Worm (Caenorhabditis elegans) whole organism, L4 larva: ENCODE data around the gene ndub-3.

ENCODE experiments used
- ceh-32 ChIP-seq: sonication (generic microtip); optimal IDR thresholded peaks from 2 replicates; lab custom pipeline; 2016; ENCODE audit warnings: mild to moderate bottlenecking, missing genetic modification characterization, missing compliant biosample characterization; ENCODE audit not compliant: poor library complexity
- daf-12 ChIP-seq: fragments of 150-350 bp; optimal IDR thresholded peaks from 2 replicates; lab custom pipeline; 2014; ENCODE audit warnings: missing biosample characterization, missing genetic modification reagents, missing genetic modification characterization
- duxl-1 ChIP-seq: sonication (generic microtip); optimal IDR thresholded peaks from 2 replicates; lab custom pipeline; 2016; ENCODE audit warnings: mild to moderate bottlenecking, missing genetic modification characterization, moderate library complexity, missing compliant biosample characterization; ENCODE audit not compliant: poor library complexity
- egl-27 ChIP-seq: sonication (generic microtip); optimal IDR thresholded peaks from 3 replicates; lab custom pipeline; 2017; ENCODE audit warnings: missing biosample characterization, missing genetic modification reagents, missing genetic modification characterization
- hif-1 ChIP-seq, 2 experiments: sonication (generic microtip); optimal IDR thresholded peaks; 2 replicates each; lab custom pipeline; 2016 to 2017; ENCODE audit warnings: missing compliant biosample characterization in 2 of 2, missing genetic modification characterization in 2 of 2, missing genetic modification reagents in 2 of 2, missing genotype in 2 of 2, mild to moderate bottlenecking in 1 of 2
- hlh-30 ChIP-seq: sonication (generic microtip); optimal IDR thresholded peaks from 2 replicates; lab custom pipeline; 2017; ENCODE audit warnings: antibody characterized with exemption, mild to moderate bottlenecking, missing genetic modification characterization, missing compliant biosample characterization; ENCODE audit not compliant: insufficient read depth
- lsy-2 ChIP-seq, 2 experiments: fragments of 150-350 bp in 1 of 2; sonication (generic microtip) in 1 of 2; optimal IDR thresholded peaks; 2 replicates each; lab custom pipeline; 2014 to 2017; ENCODE audit warnings: missing biosample characterization in 2 of 2, missing genetic modification characterization in 2 of 2
- nhr-237 ChIP-seq: sonication (generic microtip); optimal IDR thresholded peaks from 2 replicates; lab custom pipeline; 2017; ENCODE audit warnings: missing biosample characterization, missing genetic modification characterization
- pha-4 ChIP-seq, 2 experiments: fragments of 150-350 bp in 1 of 2; fragments of 200-800 bp in 1 of 2; sonication (Bioruptor generic) in 1 of 2; IDR thresholded peaks in 1 of 2; optimal IDR thresholded peaks in 1 of 2; 2 replicates each; pipeline versions ENCODE4 v1.3.6 to Lab custom; 2014 to 2022; ENCODE audit warnings: missing genetic modification characterization in 2 of 2, missing genetic modification reagents in 2 of 2, missing biosample characterization in 1 of 2, missing compliant biosample characterization in 1 of 2
- skn-1 ChIP-seq: fragments of 150-350 bp; optimal IDR thresholded peaks from 2 replicates; lab custom pipeline; 2014; ENCODE audit warnings: missing biosample characterization, missing genetic modification characterization
- snpc-1.2 ChIP-seq: fragments of 200-800 bp; sonication (Bioruptor generic); IDR thresholded peaks from 2 replicates; pipeline ENCODE4 v1.3.6; 2022; ENCODE audit warnings: missing genetic modification reagents, missing genetic modification characterization, missing compliant biosample characterization
- snpc-4 ChIP-seq: fragments of 150-350 bp; optimal IDR thresholded peaks from 2 replicates; lab custom pipeline; 2014; ENCODE audit warnings: missing biosample characterization, missing genetic modification characterization
- unc-62 ChIP-seq, 3 experiments: fragments of 150-350 bp in 1 of 3; sonication (generic microtip); optimal IDR thresholded peaks in 2 of 3; peaks in 1 of 3; 1 replicate in 1 of 3; 2 replicates in 2 of 3; lab custom pipeline; 2014 to 2017; ENCODE audit warnings: missing biosample characterization in 3 of 3, missing genetic modification characterization in 3 of 3, missing genetic modification reagents in 3 of 3, missing genotype in 1 of 3

- peak in 1 of 2 experiments; percentile 39 for TF ChIP-seq lsy-2 (tag; optimal IDR thresholded peaks at IDR 0.05; lab: Kevin White, UChicago)
- no peak for TF ChIP-seq snpc-1.2 (GFP tag; lab: Robert Waterston, UW)
- no peak for TF ChIP-seq ceh-32 (tag; lab: Kevin White, UChicago)
- no peak for TF ChIP-seq unc-62 (GFP tag; optimal IDR thresholded peaks at IDR 0.05 in 1 of 2; lab: Kevin White, UChicago)
- TF ChIP-seq unc-62 (tag; optimal IDR thresholded peaks at IDR 0.05; lab: Kevin White, UChicago): no peak
- TF ChIP-seq pha-4 (GFP tag; IDR thresholded peaks at IDR 0.05; lab: Robert Waterston, UW): no peak
- TF ChIP-seq pha-4 (tag; optimal IDR thresholded peaks at IDR 0.05; lab: Kevin White, UChicago): no peak
- no peak for TF ChIP-seq daf-12
- TF ChIP-seq nhr-237 (tag; lab: Kevin White, UChicago): no peak
- TF ChIP-seq hif-1 (tag; optimal IDR thresholded peaks at IDR 0.05; lab: Kevin White, UChicago): no peak
- no peak for TF ChIP-seq hlh-30 (tag; lab: Kevin White, UChicago)
- TF ChIP-seq egl-27: no peak
- TF ChIP-seq duxl-1 (tag; lab: Kevin White, UChicago): no peak
- no peak for TF ChIP-seq snpc-4
- no peak for TF ChIP-seq skn-1 (tag; lab: Kevin White, UChicago)
These were observed 24.2 kb downstream of the ndub-3 start, which contains the start of the genes set-17 and T21B10.4 for ce11 chrII:8940362-8940940.
